Worm (Caenorhabditis elegans): ENCODE results near the gene Y39A3B.8.

The Y39A3B.8 gene

ce11 chrIII:1970433-1970832, 17.4 kb upstream of the Y39A3B.8 start, which contains the start of gene R155.5:
Gene R155.5, minus strand, starts transcription at chrIII:1970533.
- no peak for TF ChIP-seq nhr-237 (tag; optimal IDR thresholded peaks at IDR 0.05)
- no peak for TF ChIP-seq elt-1 (tag; optimal IDR thresholded peaks at IDR 0.05; ENCODE audit: borderline replicate concordance, insufficient read depth)
- TF ChIP-seq ceh-39 (tag; optimal IDR thresholded peaks at IDR 0.05) = no peak
- TF ChIP-seq mls-2 (tag; optimal IDR thresholded peaks at IDR 0.05) = no peak

DNA sequence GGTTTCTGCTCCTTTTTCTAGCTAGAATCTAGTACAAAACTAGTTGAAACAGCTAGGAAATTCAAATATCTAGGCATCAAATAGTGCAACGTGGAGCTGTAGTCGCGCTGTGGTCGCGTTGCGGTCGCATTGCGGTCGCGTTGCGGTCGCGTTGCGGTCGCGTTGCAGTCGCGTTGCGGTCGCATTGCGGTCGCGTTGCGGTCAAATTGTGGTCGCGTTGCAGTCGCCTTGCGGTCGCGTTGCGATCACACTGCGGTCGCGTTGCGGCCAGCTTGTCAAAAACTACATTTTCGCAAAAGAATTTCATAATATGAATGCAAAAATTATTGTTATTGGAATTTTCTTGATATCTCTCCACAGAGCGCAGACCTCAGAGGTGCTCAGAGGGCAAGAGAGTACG, 11.8 kb upstream of the Y39A3B.8 start:
- TF ChIP-seq ceh-43 (GFP tag; optimal IDR thresholded peaks at IDR 0.05) = no peak
- no peak for TF ChIP-seq nhr-237 (tag; optimal IDR thresholded peaks at IDR 0.05)
- TF ChIP-seq lin-32 (GFP tag; optimal IDR thresholded peaks at IDR 0.05) = no peak
- no peak for TF ChIP-seq nhr-28 (tag; optimal IDR thresholded peaks at IDR 0.05)
- TF ChIP-seq mep-1 (tag; optimal IDR thresholded peaks at IDR 0.05) = no peak
- no peak for TF ChIP-seq lsy-2 (tag; optimal IDR thresholded peaks at IDR 0.05)
- TF ChIP-seq pha-4 (tag; optimal IDR thresholded peaks at IDR 0.05) = no peak
- no peak for TF ChIP-seq cnd-1 (tag; optimal IDR thresholded peaks at IDR 0.05)
- no peak for TF ChIP-seq ceh-83 (GFP tag; optimal IDR thresholded peaks at IDR 0.05)
- no peak for TF ChIP-seq sptf-1 (tag; optimal IDR thresholded peaks at IDR 0.05)
- TF ChIP-seq ztf-11 (tag; optimal IDR thresholded peaks at IDR 0.05) = no peak
- TF ChIP-seq tbx-8 (GFP tag; optimal IDR thresholded peaks at IDR 0.05) = no peak

DNA sequence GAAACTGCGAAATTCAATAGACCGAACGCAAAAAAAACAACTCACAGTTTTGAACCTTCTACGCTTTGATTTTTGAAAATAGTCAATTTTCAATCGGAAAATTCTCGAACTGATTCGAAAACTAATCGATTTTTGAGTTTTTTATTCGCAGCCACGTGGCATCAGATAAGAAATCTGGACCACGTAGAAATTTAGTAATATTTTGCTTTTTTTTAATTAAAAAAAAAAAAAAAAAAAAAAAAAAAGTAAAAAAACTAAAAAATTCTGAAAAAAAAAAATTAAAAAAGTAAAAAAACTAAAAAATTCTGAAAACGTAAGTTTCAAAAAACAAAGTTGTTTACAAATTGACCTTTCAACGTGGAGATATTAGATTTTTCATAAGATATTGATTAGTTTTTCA, 11.2 kb upstream of the Y39A3B.8 start, which contains the start of gene R155.3:
Gene R155.3, minus strand, starts transcription at position 101 of the 400 bp plus-strand sequence.
- TF ChIP-seq nhr-28 (tag; optimal IDR thresholded peaks at IDR 0.05) (no peak), ceh-39 (tag; optimal IDR thresholded peaks at IDR 0.05) (no peak), ceh-83 (GFP tag; optimal IDR thresholded peaks at IDR 0.05) (no peak), flh-1 (GFP tag; optimal IDR thresholded peaks at IDR 0.05) (no peak)

ce11 chrIII:1977424-1977823, 10.4 kb upstream of the Y39A3B.8 start:
- TF ChIP-seq sem-2 (GFP tag; optimal IDR thresholded peaks at IDR 0.05) (no peak), zip-8 (tag; optimal IDR thresholded peaks at IDR 0.05) (no peak), flh-1 (GFP tag; optimal IDR thresholded peaks at IDR 0.05) (no peak), lin-32 (GFP tag; optimal IDR thresholded peaks at IDR 0.05) (no peak)

DNA sequence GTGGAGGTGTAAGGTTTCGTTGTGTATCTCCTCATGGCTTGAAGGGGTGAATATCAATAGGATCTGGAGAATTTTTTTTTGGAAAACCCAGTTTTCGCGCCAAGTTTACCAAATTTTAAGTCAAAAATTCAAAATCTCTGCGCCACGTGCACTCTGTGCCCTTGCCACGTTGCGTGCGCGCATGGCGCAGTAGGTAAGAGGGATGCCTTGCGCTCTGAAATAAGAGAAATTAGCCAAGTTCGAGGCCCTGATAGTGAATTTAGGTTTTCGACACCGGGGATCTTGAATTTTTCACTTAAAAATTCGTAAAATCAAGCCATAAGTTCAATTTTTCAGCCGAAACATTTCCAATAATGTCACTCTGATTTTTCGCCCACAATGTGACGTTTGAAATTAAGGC, 6.3 kb upstream of the Y39A3B.8 start:
- no peak for TF ChIP-seq unc-120 (tag; optimal IDR thresholded peaks at IDR 0.05; ENCODE audit: poor library complexity, severe bottlenecking)

- no peak for TF ChIP-seq mep-1 (tag; optimal IDR thresholded peaks at IDR 0.05)
Measured at ce11 chrIII:1982597-1983244, 5.1 kb upstream of the Y39A3B.8 start, which contains the start of gene srd-66. Gene srd-66, minus strand, starts transcription at chrIII:1982647.

DNA sequence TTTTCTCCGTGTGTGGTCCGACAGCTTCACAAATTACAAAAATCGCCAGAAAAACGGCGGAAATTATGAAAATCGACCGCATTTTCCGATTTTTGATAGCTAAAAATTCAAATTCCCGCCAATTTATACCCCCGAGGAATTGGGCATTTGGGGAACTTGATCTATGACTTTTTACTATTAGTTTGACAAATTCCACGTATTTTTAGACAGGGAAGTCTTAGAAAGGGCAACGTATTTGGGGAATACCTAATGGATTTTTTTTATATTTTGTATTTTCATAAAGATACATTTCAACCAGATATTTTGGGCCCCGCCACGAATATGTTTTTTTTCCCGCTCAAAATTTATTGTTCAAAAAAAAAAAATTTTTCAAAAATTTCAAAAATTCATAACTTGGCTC, 2.9 kb upstream of the Y39A3B.8 start, which contains the start of gene Y39A3B.7:
Gene Y39A3B.7, minus strand, starts transcription at position 101 of the 400 bp plus-strand sequence.
- no peak for TF ChIP-seq elt-3 (tag; optimal IDR thresholded peaks at IDR 0.05)
- TF ChIP-seq ceh-43 (GFP tag; optimal IDR thresholded peaks at IDR 0.05) = no peak
- no peak for TF ChIP-seq unc-39 (tag; optimal IDR thresholded peaks at IDR 0.05)
- TF ChIP-seq elt-1 (tag; optimal IDR thresholded peaks at IDR 0.05; ENCODE audit: borderline replicate concordance, insufficient read depth) = no peak
- no peak for TF ChIP-seq mls-2 (tag; optimal IDR thresholded peaks at IDR 0.05)
- no peak for TF ChIP-seq nhr-76 (tag; optimal IDR thresholded peaks at IDR 0.05)
- no peak for TF ChIP-seq M03D4.4 (tag; optimal IDR thresholded peaks at IDR 0.05)
- TF ChIP-seq lin-13 (tag; optimal IDR thresholded peaks at IDR 0.05) = no peak
- no peak for TF ChIP-seq sptf-1 (tag; optimal IDR thresholded peaks at IDR 0.05)
- no peak for TF ChIP-seq blmp-1 (tag; optimal IDR thresholded peaks at IDR 0.05)
- no peak for TF ChIP-seq lin-32 (GFP tag; optimal IDR thresholded peaks at IDR 0.05)
- TF ChIP-seq sem-2 (GFP tag; optimal IDR thresholded peaks at IDR 0.05) = no peak
- no peak for TF ChIP-seq ces-1 (GFP tag; optimal IDR thresholded peaks at IDR 0.05)
